Fruit fly (Drosophila melanogaster) whole organism: ENCODE data around the gene CG5177.

Experiments
- CG8478 ChIP-seq: fragments of >200 bp; optimal IDR thresholded peaks from 2 replicates; lab custom pipeline; 2018; ENCODE audit warnings: inconsistent platforms
- Dll ChIP-seq: fragments of >200 bp; optimal IDR thresholded peaks from 2 replicates; lab custom pipeline; 2017
- EcR ChIP-seq, 2 experiments: fragments of >200 bp; optimal IDR thresholded peaks; 2 replicates each; lab custom pipeline; 2017; ENCODE audit warnings: missing biosample characterization in 2 of 2, missing genetic modification characterization in 2 of 2, missing genetic modification reagents in 2 of 2
- pan ChIP-seq: fragments of >200 bp; optimal IDR thresholded peaks from 2 replicates; lab custom pipeline; 2017
- psq ChIP-seq: fragments of >200 bp; optimal IDR thresholded peaks from 2 replicates; lab custom pipeline; 2017
- usp ChIP-seq: fragments of >200 bp; optimal IDR thresholded peaks from 2 replicates; lab custom pipeline; 2017; ENCODE audit warnings: missing biosample characterization, missing genetic modification characterization, mixed read lengths

The CG5177 gene

DNA sequence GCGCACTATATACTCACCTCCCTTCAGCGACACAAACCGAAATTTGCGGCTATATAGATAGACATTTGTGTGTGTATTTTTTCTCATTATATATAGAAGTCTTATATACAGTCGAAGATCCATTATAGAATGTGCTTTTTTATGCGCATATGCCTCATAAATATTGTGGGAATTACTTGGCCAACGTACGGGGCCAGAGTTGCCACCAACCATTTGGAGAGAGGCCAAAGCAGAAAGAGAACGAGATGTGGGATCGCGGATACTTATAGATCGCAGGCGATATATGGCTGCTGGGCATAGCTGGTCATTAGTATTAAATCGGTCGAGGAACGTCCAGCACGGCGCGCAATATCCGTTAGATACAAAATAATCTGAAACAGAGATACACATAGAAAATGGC, at the start of gene CG5177:
Gene CG5177, plus strand, starts transcription at position 305 of the 400 bp plus-strand sequence.
- TF ChIP-seq psq (lab: Kevin White, UChicago) (no peak), usp (GFP tag; lab: Kevin White, UChicago) (no peak), pan (lab: Kevin White, UChicago) (no peak), EcR (GFP tag; optimal IDR thresholded peaks at IDR 0.05; lab: Kevin White, UChicago) (no peak), Dll (lab: Kevin White, UChicago) (no peak), CG8478 (lab: Kevin White, UChicago) (no peak)

DNA sequence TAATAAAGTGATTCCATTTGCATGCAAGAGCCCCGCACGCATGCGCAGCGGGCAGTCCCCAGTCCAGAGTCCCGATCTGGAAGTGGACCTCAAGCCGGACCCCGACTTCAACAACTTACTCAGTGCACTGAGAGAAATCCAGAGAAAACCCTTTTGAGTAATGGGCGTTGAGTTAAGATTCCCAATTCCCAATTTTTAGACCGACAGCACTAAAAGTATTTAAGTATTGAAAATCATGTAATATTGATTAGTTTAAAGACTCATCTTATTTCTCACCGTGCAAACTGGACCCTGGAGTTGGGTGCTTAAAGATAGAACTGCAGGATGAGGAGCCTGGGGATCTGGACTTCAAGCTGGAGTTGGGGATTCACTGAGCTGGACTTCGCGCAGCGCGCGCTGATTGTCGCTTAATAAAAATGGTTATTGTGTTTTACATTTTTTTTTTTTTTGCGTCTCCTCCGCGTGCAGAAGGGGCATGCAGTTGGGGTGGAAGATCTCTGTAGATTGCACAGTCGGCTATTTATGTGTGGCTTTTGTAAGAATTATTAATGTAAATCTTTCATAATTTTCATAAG, 46.9 kb upstream of the CG5177 start:
- no peak for TF ChIP-seq Dll (lab: Kevin White, UChicago)
- no peak for TF ChIP-seq CG8478 (lab: Kevin White, UChicago)

dm6 chr2L:7358788-7359187, 46.2 kb upstream of the CG5177 start:
- no peak for TF ChIP-seq psq (lab: Kevin White, UChicago)
- TF ChIP-seq EcR (GFP tag; optimal IDR thresholded peaks at IDR 0.05; lab: Kevin White, UChicago) = no peak
- no peak for TF ChIP-seq usp (GFP tag; lab: Kevin White, UChicago)
- TF ChIP-seq CG8478 (lab: Kevin White, UChicago) = no peak
- TF ChIP-seq pan (lab: Kevin White, UChicago) = no peak
- no peak for TF ChIP-seq Dll (lab: Kevin White, UChicago)

dm6 chr2L:7363079-7363478, 41.9 kb upstream of the CG5177 start, which contains the start of gene Wnt10:
Wnt10 (plus strand) TSS chr2L:7363379.
- TF ChIP-seq pan (lab: Kevin White, UChicago) = no peak
- no peak for TF ChIP-seq EcR (GFP tag; optimal IDR thresholded peaks at IDR 0.05; lab: Kevin White, UChicago)
- TF ChIP-seq CG8478 (lab: Kevin White, UChicago) = no peak
- TF ChIP-seq usp (GFP tag; lab: Kevin White, UChicago) = no peak
- TF ChIP-seq psq (lab: Kevin White, UChicago) = no peak
- TF ChIP-seq Dll (lab: Kevin White, UChicago) = no peak

DNA sequence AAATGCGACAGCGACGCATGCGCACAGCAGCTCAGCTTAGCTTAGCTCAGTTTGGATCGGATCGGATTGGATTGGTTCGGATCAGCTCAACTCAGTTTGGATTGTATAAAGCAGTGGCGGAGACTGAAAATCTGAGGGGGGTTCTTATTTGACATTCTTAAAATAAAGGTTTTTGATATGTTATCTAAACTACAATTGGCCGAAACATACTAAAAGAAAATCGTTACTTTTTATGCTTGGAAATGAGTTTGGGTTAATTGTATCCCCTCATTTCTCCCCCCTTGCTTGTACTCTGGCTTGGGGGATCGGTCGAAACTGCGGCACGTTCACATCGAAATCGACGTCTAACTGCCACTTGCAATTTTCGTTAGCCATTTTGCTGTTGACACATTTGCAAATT, 28.9 kb upstream of the CG5177 start:
- no peak for TF ChIP-seq pan (lab: Kevin White, UChicago)
- TF ChIP-seq CG8478 (lab: Kevin White, UChicago) = no peak
- TF ChIP-seq usp (GFP tag; lab: Kevin White, UChicago) = no peak
- TF ChIP-seq EcR (GFP tag; optimal IDR thresholded peaks at IDR 0.05; lab: Kevin White, UChicago) = no peak
- TF ChIP-seq psq (lab: Kevin White, UChicago) = no peak

DNA sequence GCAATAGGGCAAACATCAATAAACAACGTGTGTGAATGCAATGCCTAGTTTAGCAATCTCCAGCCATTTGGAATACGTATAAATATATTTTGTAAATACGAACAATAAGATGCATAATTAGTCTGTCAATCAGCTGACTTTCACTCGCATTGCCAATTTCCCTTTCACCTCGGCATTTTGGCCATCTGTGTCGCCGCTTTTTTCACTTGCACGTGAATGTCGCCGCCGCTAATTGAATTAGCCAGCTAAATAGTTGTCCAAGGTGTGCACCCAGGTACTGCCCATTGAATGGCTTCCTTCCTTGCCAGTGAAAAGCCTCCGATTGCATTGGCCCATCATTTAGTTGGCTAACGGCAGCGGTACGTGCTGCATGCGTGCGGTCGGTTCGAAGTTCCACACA, 27.6 kb upstream of the CG5177 start, which contains the start of gene ninaC:
Gene ninaC, plus strand, starts transcription at position 301 of the 400 bp plus-strand sequence.
- TF ChIP-seq CG8478 (lab: Kevin White, UChicago) = no peak

DNA sequence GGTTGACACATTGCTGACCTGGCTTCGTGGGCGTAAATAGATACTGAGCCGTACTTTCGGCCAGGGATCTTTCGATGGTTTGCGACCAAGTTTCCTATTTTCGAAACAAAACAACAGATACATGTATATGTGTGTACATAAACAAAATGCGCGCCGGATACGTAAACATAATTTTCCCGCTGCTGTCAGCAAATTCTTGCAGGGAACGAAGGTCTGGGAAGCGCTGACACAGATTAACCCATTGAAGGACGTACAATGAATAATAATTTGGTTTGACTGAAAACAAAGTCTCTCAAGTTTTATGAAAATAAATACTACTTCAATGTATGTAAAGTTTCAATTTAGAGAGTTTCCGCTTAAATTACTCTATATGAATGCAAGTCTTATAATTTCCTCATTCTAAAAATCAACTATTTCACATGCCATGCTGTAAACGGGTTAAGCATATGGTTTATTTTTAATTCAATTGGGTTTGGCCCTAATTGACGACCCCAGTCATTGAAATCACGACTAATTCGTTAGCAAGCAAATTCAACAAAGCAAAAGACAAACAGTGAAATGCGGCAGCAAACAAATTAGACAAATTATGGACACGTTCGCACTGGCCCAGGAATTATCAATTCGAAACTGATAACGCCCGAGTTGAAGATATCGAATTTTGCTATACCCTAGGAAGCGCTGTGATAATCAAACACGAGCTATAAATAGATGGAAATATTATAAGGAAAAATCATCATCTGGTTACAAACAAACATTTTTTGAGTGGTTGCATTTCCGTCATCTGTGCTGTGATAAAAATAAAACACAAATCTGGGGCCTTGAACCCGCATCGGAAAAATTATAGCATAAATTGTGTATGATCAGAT, 18.2 kb upstream of the CG5177 start:
- peak; percentile 55 for TF ChIP-seq pan (lab: Kevin White, UChicago)
- TF ChIP-seq psq (lab: Kevin White, UChicago) = no peak
- TF ChIP-seq EcR (GFP tag; optimal IDR thresholded peaks at IDR 0.05; lab: Kevin White, UChicago) = no peak
- no peak for TF ChIP-seq usp (GFP tag; lab: Kevin White, UChicago)
- no peak for TF ChIP-seq CG8478 (lab: Kevin White, UChicago)
- no peak for TF ChIP-seq Dll (lab: Kevin White, UChicago)

DNA sequence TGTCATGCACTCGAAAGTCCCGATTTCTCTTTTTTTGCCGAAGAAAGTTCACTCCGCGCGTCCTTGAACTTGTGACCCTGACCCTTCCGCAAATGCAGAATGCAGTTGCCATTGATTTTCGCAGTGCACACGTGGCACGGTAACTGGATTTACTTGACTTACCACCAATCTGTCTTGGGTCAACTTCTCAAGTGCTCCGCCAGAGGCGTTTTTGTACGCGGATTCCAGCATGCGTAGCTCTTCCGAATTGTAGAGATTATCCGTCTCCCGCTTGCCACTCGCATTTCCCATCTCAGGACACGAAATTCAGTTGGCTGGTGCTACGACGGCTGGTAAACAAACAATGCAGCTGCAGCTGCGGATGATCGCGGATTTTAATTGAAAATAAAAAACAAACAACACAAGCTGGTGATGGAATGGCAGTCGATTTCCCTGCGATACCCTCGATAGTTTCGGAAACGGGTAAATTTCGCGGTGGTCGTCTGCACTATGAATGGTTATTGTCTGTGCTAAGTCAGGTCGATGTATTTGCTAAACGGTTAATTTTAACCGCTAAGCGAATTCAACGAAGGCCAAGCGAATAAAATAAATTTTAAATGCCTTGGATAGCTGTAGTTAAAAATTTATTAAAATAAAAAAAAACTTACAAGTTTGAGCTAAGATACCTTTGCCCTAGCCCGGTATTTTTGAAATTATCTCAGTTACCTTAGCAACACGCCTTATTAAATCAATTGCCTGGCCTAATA, 17.0 kb upstream of the CG5177 start, which contains the start of the genes CG5149 and gudu:
Gene CG5149, minus strand, starts transcription at position 441 of the 746 bp plus-strand sequence.
Gene gudu, plus strand, starts transcription at position 696 of the 746 bp plus-strand sequence.
- TF ChIP-seq pan (lab: Kevin White, UChicago) (no peak), usp (GFP tag; lab: Kevin White, UChicago) (no peak), EcR (GFP tag; optimal IDR thresholded peaks at IDR 0.05; lab: Kevin White, UChicago) (no peak), CG8478 (lab: Kevin White, UChicago) (no peak), psq (lab: Kevin White, UChicago) (no peak), Dll (lab: Kevin White, UChicago) (no peak)

DNA sequence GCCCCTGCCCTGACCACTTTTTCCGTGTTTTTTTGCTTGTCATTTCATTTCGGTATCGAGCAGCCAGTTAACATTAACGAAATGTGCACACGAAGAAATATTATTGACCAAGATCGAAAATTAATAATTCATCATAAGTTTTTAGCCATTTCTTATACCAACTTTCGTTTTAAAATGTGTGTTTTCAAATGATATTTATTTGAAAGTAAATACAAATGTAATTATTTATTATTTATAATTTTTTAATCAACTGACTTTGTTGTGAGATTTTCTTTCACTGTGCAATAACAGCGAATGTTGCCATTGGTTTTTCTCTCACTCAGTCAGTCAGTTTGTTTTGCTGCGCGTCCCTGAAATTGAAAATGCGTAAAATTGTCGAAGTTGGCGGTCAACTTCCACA, 9.2 kb upstream of the CG5177 start:
- TF ChIP-seq pan (lab: Kevin White, UChicago) (no peak), psq (lab: Kevin White, UChicago) (no peak), EcR (GFP tag; optimal IDR thresholded peaks at IDR 0.05; lab: Kevin White, UChicago) (no peak), usp (GFP tag; lab: Kevin White, UChicago) (no peak), CG8478 (lab: Kevin White, UChicago) (no peak), Dll (lab: Kevin White, UChicago) (no peak)

- TF ChIP-seq EcR (GFP tag; optimal IDR thresholded peaks at IDR 0.05; lab: Kevin White, UChicago) = no peak
- no peak for TF ChIP-seq CG8478 (lab: Kevin White, UChicago)
- no peak for TF ChIP-seq psq (lab: Kevin White, UChicago)
- TF ChIP-seq pan (lab: Kevin White, UChicago) = peak; percentile 29
- TF ChIP-seq usp (GFP tag; lab: Kevin White, UChicago) = no peak
Observed at dm6 chr2L:7396962-7397361, 8.1 kb upstream of the CG5177 start.

dm6 chr2L:7397746-7398145, 7.3 kb upstream of the CG5177 start:
- TF ChIP-seq CG8478 (lab: Kevin White, UChicago) (no peak), pan (lab: Kevin White, UChicago) (no peak)
